Fruit fly (Drosophila melanogaster) S2 (cell line): Measurements from ENCODE around the gene CG32447.

Source experiments
- CG8478 ChIP-seq: fragments of >200 bp; optimal IDR thresholded peaks from 2 replicates; lab custom pipeline; 2018
- CTCF ChIP-seq, 2 experiments: fragments of >200 bp; optimal IDR thresholded peaks; 2 replicates each; lab custom pipeline; 2018

DNA sequence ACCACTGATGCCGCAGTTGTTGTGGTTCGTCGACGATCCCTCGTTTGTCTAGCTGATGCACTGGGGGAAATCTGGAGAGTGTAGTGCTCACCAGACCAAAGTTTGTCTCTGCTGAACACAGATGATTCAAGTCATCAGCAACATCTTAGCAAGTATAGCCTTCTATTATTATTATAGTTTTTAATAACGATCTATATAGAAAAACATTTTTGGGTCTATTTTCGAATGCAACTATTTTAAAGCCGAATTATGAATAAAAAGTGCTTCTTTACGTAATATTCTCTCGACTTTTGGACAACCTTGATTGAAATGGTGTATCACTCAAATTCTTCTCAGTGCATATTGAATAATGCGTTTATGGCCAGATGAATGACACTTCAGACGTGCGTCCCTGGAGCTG lies 20.4 kb downstream of the CG32447 start:
- TF ChIP-seq CG8478 (lab: Kevin White, UChicago) (no peak), CTCF (optimal IDR thresholded peaks at IDR 0.05; lab: Kevin White, UChicago) (no peak)
